Worm (Caenorhabditis elegans) whole organism, young adult: ENCODE results near the gene tbx-9.

Source experiments
- B0019.2 ChIP-seq: fragments of 200-800 bp; sonication (Bioruptor generic); conservative IDR thresholded peaks from 2 replicates; pipeline ENCODE4 v1.3.6; 2022; ENCODE audit warnings: missing genetic modification reagents, missing genetic modification characterization, missing compliant biosample characterization
- C17E4.6 ChIP-seq: fragments of 200-800 bp; sonication (Bioruptor generic); IDR thresholded peaks from 2 replicates; pipeline ENCODE4 v1.3.6; 2022; ENCODE audit warnings: missing genetic modification reagents, missing genetic modification characterization, missing compliant biosample characterization
- D2030.7 ChIP-seq: fragments of 200-800 bp; sonication (Bioruptor generic); IDR thresholded peaks from 2 replicates; pipeline ENCODE4 v1.3.6; 2022; ENCODE audit warnings: missing genetic modification reagents, missing genetic modification characterization, missing compliant biosample characterization
- F22D6.2 ChIP-seq: sonication (generic microtip); optimal IDR thresholded peaks from 2 replicates; lab custom pipeline; 2016; ENCODE audit warnings: mild to moderate bottlenecking, missing genetic modification characterization, missing compliant biosample characterization
- F33H1.4 ChIP-seq: fragments of 200-800 bp; sonication (Bioruptor generic); IDR thresholded peaks from 2 replicates; pipeline ENCODE4 v1.3.6; 2022; ENCODE audit warnings: missing genetic modification reagents, missing genetic modification characterization, missing compliant biosample characterization
- F37B4.10 ChIP-seq: fragments of 200-800 bp; sonication (Bioruptor generic); IDR thresholded peaks from 2 replicates; pipeline ENCODE4 v1.3.6; 2022; ENCODE audit warnings: missing genetic modification characterization, missing compliant biosample characterization
- F39B2.1 ChIP-seq: fragments of 200-800 bp; sonication (Bioruptor generic); IDR thresholded peaks from 2 replicates; pipeline ENCODE4 v1.3.6; 2022; ENCODE audit warnings: missing genetic modification reagents, missing genetic modification characterization, missing compliant biosample characterization
- F49E8.2 ChIP-seq: sonication (generic microtip); optimal IDR thresholded peaks from 3 replicates; lab custom pipeline; 2017; ENCODE audit warnings: missing genetic modification characterization, mild to moderate bottlenecking, missing compliant biosample characterization, antibody characterized with exemption, moderate library complexity; ENCODE audit not compliant: insufficient read depth
- F55B11.4 ChIP-seq: sonication (generic microtip); optimal IDR thresholded peaks from 2 replicates; lab custom pipeline; 2016; ENCODE audit warnings: missing compliant biosample characterization, missing genetic modification characterization, borderline replicate concordance; ENCODE audit not compliant: insufficient read depth
- Y56A3A.18 ChIP-seq: fragments of 200-800 bp; sonication (Bioruptor generic); IDR thresholded peaks from 2 replicates; pipeline ENCODE4 v1.3.6; 2022; ENCODE audit warnings: missing genetic modification reagents, missing genetic modification characterization, missing compliant biosample characterization
- Y95B8A.8 ChIP-seq: fragments of 200-800 bp; sonication (Bioruptor generic); IDR thresholded peaks from 2 replicates; pipeline ENCODE4 v1.3.6; 2022; ENCODE audit warnings: missing genetic modification reagents, missing genetic modification characterization, missing compliant biosample characterization
- ama-1 ChIP-seq, 3 experiments: fragments of 150-350 bp in 1 of 3; sonication (generic microtip) in 2 of 3; optimal IDR thresholded peaks; 2 replicates each; lab custom pipeline; 2014 to 2018; ENCODE audit warnings: missing biosample characterization in 2 of 3, missing genetic modification characterization in 2 of 3, missing genetic modification reagents in 2 of 3
- atf-7 ChIP-seq: sonication (generic microtip); optimal IDR thresholded peaks from 2 replicates; lab custom pipeline; 2017; ENCODE audit warnings: mild to moderate bottlenecking, missing genetic modification characterization, missing compliant biosample characterization
- bed-2 ChIP-seq: fragments of 200-800 bp; sonication (Bioruptor generic); IDR thresholded peaks from 2 replicates; pipeline ENCODE4 v1.3.6; 2022; ENCODE audit warnings: missing genetic modification reagents, missing genetic modification characterization, missing compliant biosample characterization
- ceh-100 ChIP-seq: fragments of 200-800 bp; sonication (Bioruptor generic); IDR thresholded peaks from 2 replicates; pipeline ENCODE4 v1.3.6; 2022; ENCODE audit warnings: missing genetic modification reagents, missing genetic modification characterization, missing compliant biosample characterization
- ceh-79 ChIP-seq: sonication (generic microtip); optimal IDR thresholded peaks from 2 replicates; lab custom pipeline; 2017; ENCODE audit warnings: mild to moderate bottlenecking, missing genetic modification characterization, missing compliant biosample characterization
- dox-1 ChIP-seq: fragments of 200-800 bp; sonication (Bioruptor generic); IDR thresholded peaks from 2 replicates; pipeline ENCODE4 v1.3.6; 2022; ENCODE audit warnings: missing genetic modification reagents, missing genetic modification characterization, missing compliant biosample characterization
- egl-44 ChIP-seq: fragments of 200-800 bp; sonication (Bioruptor generic); IDR thresholded peaks from 2 replicates; pipeline ENCODE4 v1.3.6; 2022; ENCODE audit warnings: missing genetic modification reagents, missing genetic modification characterization, missing compliant biosample characterization
- egrh-3 ChIP-seq: fragments of 200-800 bp; sonication (Bioruptor generic); IDR thresholded peaks from 2 replicates; pipeline ENCODE4 v1.3.6; 2022; ENCODE audit warnings: missing genetic modification reagents, missing genetic modification characterization, missing compliant biosample characterization
- hlh-12 ChIP-seq: sonication (generic microtip); optimal IDR thresholded peaks from 2 replicates; lab custom pipeline; 2016; ENCODE audit warnings: missing genetic modification characterization, missing compliant biosample characterization
- hsf-1 ChIP-seq: fragments of 200-800 bp; sonication (Bioruptor generic); IDR thresholded peaks from 2 replicates; pipeline ENCODE4 v1.3.6; 2022; ENCODE audit warnings: missing genetic modification reagents, missing genetic modification characterization, missing compliant biosample characterization
- let-607 ChIP-seq, 2 experiments: fragments of 200-800 bp in 1 of 2; sonication (Bioruptor generic) in 1 of 2; sonication (generic microtip) in 1 of 2; optimal IDR thresholded peaks; 2 replicates each; lab custom pipeline; 2016 to 2018; ENCODE audit warnings: mild to moderate bottlenecking in 2 of 2, missing compliant biosample characterization in 2 of 2, missing genetic modification characterization in 2 of 2, moderate library complexity in 2 of 2, missing genotype in 1 of 2
- lin-26 ChIP-seq: fragments of 200-800 bp; sonication (Bioruptor generic); IDR thresholded peaks from 2 replicates; pipeline ENCODE4 v1.3.6; 2022; ENCODE audit warnings: missing genetic modification reagents, missing genetic modification characterization, missing compliant biosample characterization
- lin-40 ChIP-seq: sonication (generic microtip); optimal IDR thresholded peaks from 2 replicates; lab custom pipeline; 2016; ENCODE audit warnings: missing genetic modification characterization, mild to moderate bottlenecking, missing compliant biosample characterization, missing genotype, missing genetic modification reagents
- lin-54 ChIP-seq: fragments of 200-800 bp; sonication (Bioruptor generic); optimal IDR thresholded peaks from 2 replicates; lab custom pipeline; 2018; ENCODE audit warnings: mild to moderate bottlenecking, missing genetic modification characterization, missing compliant biosample characterization
- lir-1 ChIP-seq: fragments of 200-800 bp; sonication (Bioruptor generic); conservative IDR thresholded peaks from 2 replicates; pipeline ENCODE4 v1.3.6; 2022; ENCODE audit warnings: missing genetic modification reagents, missing genetic modification characterization, missing compliant biosample characterization
- lsl-1 ChIP-seq: fragments of 200-800 bp; sonication (Bioruptor generic); optimal IDR thresholded peaks from 2 replicates; lab custom pipeline; 2018; ENCODE audit warnings: mild to moderate bottlenecking, missing genetic modification characterization, moderate library complexity, missing compliant biosample characterization
- madf-6 ChIP-seq: fragments of 200-800 bp; sonication (Bioruptor generic); IDR thresholded peaks from 2 replicates; pipeline ENCODE4 v1.3.6; 2022; ENCODE audit warnings: missing genetic modification reagents, missing genetic modification characterization, missing compliant biosample characterization
- madf-8 ChIP-seq: fragments of 200-800 bp; sonication (Bioruptor generic); conservative IDR thresholded peaks from 2 replicates; pipeline ENCODE4 v1.3.6; 2022; ENCODE audit warnings: missing genetic modification reagents, missing genetic modification characterization, missing compliant biosample characterization
- mxl-1 ChIP-seq: sonication (generic microtip); optimal IDR thresholded peaks from 2 replicates; lab custom pipeline; 2016; ENCODE audit warnings: missing genetic modification characterization, missing compliant biosample characterization
- nfyb-1 ChIP-seq: fragments of 200-800 bp; sonication (Bioruptor generic); IDR thresholded peaks from 2 replicates; pipeline ENCODE4 v1.3.6; 2022; ENCODE audit warnings: missing genetic modification reagents, missing genetic modification characterization, missing compliant biosample characterization
- nhr-120 ChIP-seq: fragments of 200-800 bp; sonication (Bioruptor generic); IDR thresholded peaks from 2 replicates; pipeline ENCODE4 v1.3.6; 2022; ENCODE audit warnings: missing genetic modification characterization, missing compliant biosample characterization
- pha-4 ChIP-seq: fragments of 150-350 bp; sonication (generic microtip); optimal IDR thresholded peaks from 2 replicates; lab custom pipeline; 2014; ENCODE audit warnings: missing biosample characterization, missing genetic modification reagents, missing genetic modification characterization
- rcor-1 ChIP-seq: fragments of 200-800 bp; sonication (Bioruptor generic); IDR thresholded peaks from 2 replicates; pipeline ENCODE4 v1.3.6; 2022; ENCODE audit warnings: missing genetic modification reagents, missing genetic modification characterization, missing compliant biosample characterization
- repo-1 ChIP-seq: sonication (generic microtip); optimal IDR thresholded peaks from 2 replicates; lab custom pipeline; 2017; ENCODE audit warnings: mild to moderate bottlenecking, missing genetic modification characterization, missing compliant biosample characterization
- snpc-3.4 ChIP-seq: sonication (generic microtip); optimal IDR thresholded peaks from 2 replicates; lab custom pipeline; 2017; ENCODE audit warnings: missing genetic modification characterization, mild to moderate bottlenecking, missing compliant biosample characterization, antibody characterized with exemption, moderate library complexity, missing genotype, missing genetic modification reagents
- zfh-2 ChIP-seq: fragments of 200-800 bp; sonication (Bioruptor generic); conservative IDR thresholded peaks from 2 replicates; pipeline ENCODE4 v1.3.6; 2022; ENCODE audit warnings: missing genetic modification reagents, missing genetic modification characterization, missing compliant biosample characterization
- ztf-18 ChIP-seq: sonication (generic microtip); optimal IDR thresholded peaks from 2 replicates; lab custom pipeline; 2016; ENCODE audit warnings: missing genotype, mild to moderate bottlenecking, missing genetic modification characterization, missing compliant biosample characterization
- ztf-28 ChIP-seq: fragments of 200-800 bp; sonication (Bioruptor generic); IDR thresholded peaks from 2 replicates; pipeline ENCODE4 v1.3.6; 2022; ENCODE audit warnings: missing genetic modification reagents, missing genetic modification characterization, missing compliant biosample characterization
- ztf-6 ChIP-seq: fragments of 200-800 bp; sonication (Bioruptor generic); IDR thresholded peaks from 2 replicates; pipeline ENCODE4 v1.3.6; 2022; ENCODE audit warnings: missing genetic modification reagents, missing genetic modification characterization, missing compliant biosample characterization

The tbx-9 gene

DNA sequence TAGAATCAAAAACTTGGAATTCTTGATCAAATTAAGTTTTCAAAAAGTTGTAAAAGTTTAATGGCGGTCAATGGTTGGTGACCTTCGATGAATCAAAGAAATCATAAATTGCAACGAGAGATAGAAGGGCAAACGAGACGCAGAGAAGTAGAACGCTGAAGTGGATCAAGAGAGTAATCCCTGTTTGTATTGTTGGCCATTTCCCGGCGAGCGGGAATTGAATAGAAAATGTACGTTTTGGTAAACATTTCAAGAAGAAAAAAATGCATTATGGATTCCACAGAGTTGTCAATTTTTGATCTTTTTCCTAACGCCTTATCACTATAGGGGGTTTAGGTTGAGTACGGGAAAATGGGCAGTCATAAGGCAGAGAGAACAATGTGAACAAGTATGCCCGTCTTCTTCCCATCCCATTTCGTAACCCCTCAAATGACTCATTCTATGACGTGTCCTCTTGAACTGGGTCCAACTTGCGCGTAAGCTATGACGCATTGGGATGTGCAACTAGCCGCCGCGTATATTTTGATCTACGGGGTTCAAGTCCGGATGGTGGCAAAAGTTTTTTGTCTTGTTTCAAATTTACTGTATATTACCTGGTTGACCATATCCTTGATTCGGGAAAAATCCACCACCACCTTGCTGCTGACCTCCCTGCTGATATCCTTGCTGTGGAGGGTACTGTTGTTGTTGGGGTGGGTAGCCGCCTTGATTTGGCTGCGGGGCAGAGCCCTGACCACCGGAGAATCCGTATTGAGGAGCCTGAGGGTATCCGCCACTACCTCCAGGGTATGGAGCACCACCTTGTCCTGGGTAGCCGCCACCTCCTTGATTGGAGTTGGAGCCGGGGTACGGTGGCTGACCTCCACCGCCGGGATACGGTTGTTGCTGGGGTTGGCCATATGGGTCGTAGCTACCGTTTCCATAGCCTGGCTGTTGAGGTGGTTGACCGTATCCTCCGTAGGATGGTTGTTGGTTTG is 12.8 kb downstream of the tbx-9 start (continued):
- no peak for TF ChIP-seq lin-40 (tag; lab: Kevin White, UChicago)

- TF ChIP-seq egrh-3 (GFP tag; lab: Robert Waterston, UW) (peak; percentile 26; the same call in 1 of the 2 replicates), nfyb-1 (GFP tag; lab: Robert Waterston, UW) (0 out of 2 replicates have a peak, but pooled peaks have one; percentile 20), F39B2.1 (GFP tag; lab: Robert Waterston, UW) (no peak), zfh-2 (GFP tag; lab: Robert Waterston, UW) (peak; percentile 83)
Observed at ce11 chrIII:10326327-10326726, 15.3 kb downstream of the tbx-9 start.

DNA sequence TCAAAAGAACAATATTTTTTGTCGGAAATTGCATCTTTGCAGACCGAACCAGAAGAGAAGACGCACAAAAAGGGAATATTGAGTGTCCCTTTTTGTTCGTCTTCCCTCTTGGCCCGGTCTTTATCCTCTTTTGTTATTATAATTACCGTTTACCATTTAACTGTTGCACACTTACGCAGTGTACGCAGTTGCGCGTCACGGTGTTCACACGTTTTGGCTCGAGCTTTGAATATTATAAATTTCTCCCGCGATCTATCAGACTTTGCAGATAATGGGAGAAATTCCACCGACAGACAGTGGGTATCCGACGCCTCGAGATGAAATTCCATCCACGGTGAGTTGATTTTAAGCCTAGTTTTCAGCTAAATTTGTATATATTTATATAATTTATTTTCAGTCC is 20.9 kb downstream of the tbx-9 start, which contains the start of gene sas-7:
Gene sas-7 (plus strand): TSS at position 232 of the 400 bp plus-strand sequence.
- no peak for TF ChIP-seq F55B11.4 (tag; lab: Kevin White, UChicago)
- TF ChIP-seq atf-7 (tag; lab: Kevin White, UChicago) = no peak
- TF ChIP-seq let-607 (tag; optimal IDR thresholded peaks at IDR 0.05; lab: Kevin White, UChicago) = no peak
- no peak for TF ChIP-seq C17E4.6
- no peak for TF ChIP-seq nhr-120 (GFP tag; lab: Robert Waterston, UW)
- TF ChIP-seq hlh-12 (tag; lab: Kevin White, UChicago) = no peak
- TF ChIP-seq ceh-79 = no peak
- no peak for TF ChIP-seq ama-1 (optimal IDR thresholded peaks at IDR 0.05; lab: Kevin White, UChicago)
- no peak for TF ChIP-seq ama-1 (GFP tag; optimal IDR thresholded peaks at IDR 0.05; lab: Kevin White, UChicago)
- TF ChIP-seq pha-4 = no peak
- no peak for TF ChIP-seq repo-1 (tag; lab: Kevin White, UChicago)
- TF ChIP-seq egl-44 (GFP tag; lab: Robert Waterston, UW) = no peak
- no peak for TF ChIP-seq ztf-6
- no peak for TF ChIP-seq mxl-1 (tag; lab: Kevin White, UChicago)
- no peak for TF ChIP-seq lin-54 (GFP tag; lab: Kevin White, UChicago)
- no peak for TF ChIP-seq F22D6.2 (tag; lab: Kevin White, UChicago)

DNA sequence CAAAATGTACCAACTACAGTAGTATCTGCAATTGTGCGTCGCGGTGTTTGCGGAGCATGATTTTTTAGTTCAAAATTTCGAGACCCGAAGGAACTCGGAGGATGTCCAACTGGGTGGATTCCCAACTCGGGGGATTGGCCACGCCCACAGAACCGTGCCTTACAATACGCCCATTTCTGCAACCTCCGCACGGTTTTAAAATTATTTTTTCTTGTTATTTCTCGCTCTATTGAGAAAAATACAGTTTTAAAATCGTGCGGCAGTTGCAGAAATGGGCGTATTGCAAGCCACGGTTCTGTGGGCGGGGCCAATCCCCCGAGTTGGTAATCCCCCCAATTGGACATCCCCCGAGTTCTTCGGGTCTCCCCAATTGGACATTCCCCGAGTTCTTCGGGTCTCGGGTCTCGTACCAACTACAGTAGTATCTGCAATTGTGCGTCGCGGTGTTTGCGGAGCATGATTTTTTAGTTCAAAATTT is 21.4 kb downstream of the tbx-9 start:
- TF ChIP-seq dox-1 (GFP tag; lab: Robert Waterston, UW) = peak; percentile 80
- peak; percentile 67 for TF ChIP-seq ztf-18 (tag; lab: Kevin White, UChicago)
- 0 out of 2 replicates have a peak, but pooled peaks have one; percentile 12 for TF ChIP-seq egl-44 (GFP tag; lab: Robert Waterston, UW)
- peak; percentile 88 for TF ChIP-seq madf-6 (GFP tag; lab: Robert Waterston, UW)
- peak; percentile 95 for TF ChIP-seq D2030.7 (GFP tag; lab: Robert Waterston, UW)
- 0 out of 2 replicates have a peak, but pooled peaks have one; percentile 7 for TF ChIP-seq bed-2 (GFP tag; lab: Robert Waterston, UW)
- TF ChIP-seq nfyb-1 (GFP tag; lab: Robert Waterston, UW) = peak; percentile 50; the same call in 1 of the 2 replicates
- peak; percentile 41 for TF ChIP-seq snpc-3.4 (tag; lab: Kevin White, UChicago)
- peak; percentile 15 for TF ChIP-seq F49E8.2 (tag; lab: Kevin White, UChicago)
- TF ChIP-seq Y95B8A.8 (GFP tag; lab: Robert Waterston, UW) = peak; percentile 69; the same call in 1 of the 2 replicates
- peak; percentile 85 for TF ChIP-seq lsl-1 (GFP tag; lab: Kevin White, UChicago)
- TF ChIP-seq F37B4.10 (GFP tag; lab: Robert Waterston, UW) = 0 out of 2 replicates have a peak, but pooled peaks have one; percentile 58
- TF ChIP-seq ztf-28 (GFP tag; lab: Robert Waterston, UW) = peak; percentile 60; the same call in 1 of the 2 replicates
- TF ChIP-seq ceh-100 (GFP tag; lab: Robert Waterston, UW) = peak; percentile 88
- 0 out of 2 replicates have a peak, but pooled peaks have one; percentile 25 for TF ChIP-seq lin-26 (GFP tag; lab: Robert Waterston, UW)
- TF ChIP-seq B0019.2 (GFP tag; lab: Robert Waterston, UW) = peak; percentile 38
- TF ChIP-seq F33H1.4 (GFP tag; lab: Robert Waterston, UW) = peak; percentile 56
- TF ChIP-seq madf-8 = peak; percentile 38
- 0 out of 2 replicates have a peak, but pooled peaks have one; percentile 24 for TF ChIP-seq Y56A3A.18
- TF ChIP-seq hsf-1 (GFP tag; lab: Robert Waterston, UW) = peak; percentile 67
- TF ChIP-seq lin-54 (GFP tag; lab: Kevin White, UChicago) = peak; percentile 37
- TF ChIP-seq lir-1 (GFP tag; lab: Robert Waterston, UW) = 0 out of 2 replicates have a peak, but pooled peaks have one; percentile 44
- peak; percentile 70 for TF ChIP-seq rcor-1 (GFP tag; lab: Robert Waterston, UW)
